Fruit fly (Drosophila melanogaster): ENCODE measurements around the gene lqf.

The lqf gene

dm6 chr3L:7572948-7573347, 44.4 kb downstream of the lqf start:
- TF ChIP-seq CG14655 (GFP tag; optimal IDR thresholded peaks at IDR 0.05): no peak
- TF ChIP-seq Snoo (tag; optimal IDR thresholded peaks at IDR 0.05): no peak
- TF ChIP-seq CG17806 (tag; optimal IDR thresholded peaks at IDR 0.05): no peak
- no peak for TF ChIP-seq gl (tag; optimal IDR thresholded peaks at IDR 0.05)
- no peak for TF ChIP-seq CG13204 (GFP tag; optimal IDR thresholded peaks at IDR 0.05)
- TF ChIP-seq Pif1A (GFP tag; optimal IDR thresholded peaks at IDR 0.05): no peak
- no peak for TF ChIP-seq CG10348 (GFP tag; IDR thresholded peaks at IDR 0.05)
- no peak for TF ChIP-seq CG9948 (tag; optimal IDR thresholded peaks at IDR 0.05)

- TF ChIP-seq CG17806 (tag; optimal IDR thresholded peaks at IDR 0.05) (no peak), rn (GFP tag; IDR thresholded peaks at IDR 0.05) (no peak), CG34367 (tag; optimal IDR thresholded peaks at IDR 0.05) (no peak), Pif1A (GFP tag; optimal IDR thresholded peaks at IDR 0.05) (no peak), CG9948 (tag; optimal IDR thresholded peaks at IDR 0.05) (no peak), CG8159 (tag; optimal IDR thresholded peaks at IDR 0.05) (no peak), CG14655 (GFP tag; optimal IDR thresholded peaks at IDR 0.05) (no peak), CG8301 (tag; optimal IDR thresholded peaks at IDR 0.05) (no peak), gl (tag; optimal IDR thresholded peaks at IDR 0.05) (no peak), CG12605 (GFP tag; IDR thresholded peaks at IDR 0.05) (no peak), Pif1B (GFP tag; optimal IDR thresholded peaks at IDR 0.05) (no peak), CG15710 (tag; optimal IDR thresholded peaks at IDR 0.05) (no peak), Snoo (tag; optimal IDR thresholded peaks at IDR 0.05) (no peak), Ets98B (GFP tag; IDR thresholded peaks at IDR 0.05) (no peak), CG32121 (GFP tag; IDR thresholded peaks at IDR 0.05) (no peak), CG4496 (GFP tag; IDR thresholded peaks at IDR 0.05) (no peak)
Observed at dm6 chr3L:7583154-7583553, 54.6 kb downstream of the lqf start, which contains the start of gene mmm. Gene mmm (plus strand): TSS chr3L:7583454.

Measured in whole organism, pupa.